Fruit fly (Drosophila melanogaster): Measurements from ENCODE around the gene CG12065.

Gene CG12065

dm6 chrX:8560087-8560999 is 13.8 kb upstream of the CG12065 start, which contains the start of the genes CG12112 and Trf4-1:
Gene CG12112 (minus strand): TSS chrX:8560192.
Gene Trf4-1 (plus strand): TSS chrX:8560322.
- TF ChIP-seq CG8301 (tag; optimal IDR thresholded peaks at IDR 0.05): no peak
- no peak for TF ChIP-seq CG32121 (GFP tag; IDR thresholded peaks at IDR 0.05)
- no peak for TF ChIP-seq gl (tag; optimal IDR thresholded peaks at IDR 0.05)
- no peak for TF ChIP-seq CG12605 (GFP tag; IDR thresholded peaks at IDR 0.05)
- TF ChIP-seq Ets98B (GFP tag; IDR thresholded peaks at IDR 0.05): no peak
- no peak for TF ChIP-seq CG10348 (GFP tag; IDR thresholded peaks at IDR 0.05)
- TF ChIP-seq CG34367 (tag; optimal IDR thresholded peaks at IDR 0.05): no peak
- TF ChIP-seq CG9948 (tag; optimal IDR thresholded peaks at IDR 0.05): no peak
- no peak for TF ChIP-seq CG13204 (GFP tag; optimal IDR thresholded peaks at IDR 0.05)
- no peak for TF ChIP-seq Pif1A (GFP tag; optimal IDR thresholded peaks at IDR 0.05)
- peak; percentile 18 for TF ChIP-seq CG8159 (tag; optimal IDR thresholded peaks at IDR 0.05)
- peak; percentile 37 for TF ChIP-seq Pif1B (GFP tag; optimal IDR thresholded peaks at IDR 0.05)
- TF ChIP-seq rn (GFP tag; IDR thresholded peaks at IDR 0.05): no peak
- no peak for TF ChIP-seq CG4496 (GFP tag; IDR thresholded peaks at IDR 0.05)

- no peak for TF ChIP-seq D1 (tag; optimal IDR thresholded peaks at IDR 0.05)
- no peak for TF ChIP-seq CG34367 (tag; optimal IDR thresholded peaks at IDR 0.05)
- TF ChIP-seq CG17806 (tag; optimal IDR thresholded peaks at IDR 0.05): no peak
- TF ChIP-seq CG10348 (GFP tag; IDR thresholded peaks at IDR 0.05): no peak
- peak; percentile 64; the same call in 2 of the 3 replicates for TF ChIP-seq CG4496 (GFP tag; IDR thresholded peaks at IDR 0.05)
- TF ChIP-seq CG9948 (tag; optimal IDR thresholded peaks at IDR 0.05): no peak
- no peak for TF ChIP-seq EcR (GFP tag; optimal IDR thresholded peaks at IDR 0.05)
- peak; percentile 57; the same call in 1 of the 2 replicates for TF ChIP-seq Ets98B (GFP tag; IDR thresholded peaks at IDR 0.05)
- no peak for TF ChIP-seq Pif1A (GFP tag; optimal IDR thresholded peaks at IDR 0.05)
- TF ChIP-seq Snoo (tag; optimal IDR thresholded peaks at IDR 0.05): peak; percentile 27
- peak; percentile 32 for TF ChIP-seq Pif1B (GFP tag; optimal IDR thresholded peaks at IDR 0.05)
- peak; percentile 41; the same call in 2 of the 3 replicates for TF ChIP-seq fd96Ca (GFP tag; IDR thresholded peaks at IDR 0.05)
- TF ChIP-seq CG15710 (tag; optimal IDR thresholded peaks at IDR 0.05): no peak
- TF ChIP-seq CG13204 (GFP tag; optimal IDR thresholded peaks at IDR 0.05): no peak
- no peak for TF ChIP-seq CG14655 (GFP tag; optimal IDR thresholded peaks at IDR 0.05)
- peak; percentile 65 for TF ChIP-seq CG32121 (GFP tag; IDR thresholded peaks at IDR 0.05)
- TF ChIP-seq CG12605 (GFP tag; IDR thresholded peaks at IDR 0.05): peak; percentile 67; the same call in 1 of the 2 replicates
- no peak for TF ChIP-seq rn (GFP tag; IDR thresholded peaks at IDR 0.05)
- peak; percentile 33 for TF ChIP-seq CG8159 (tag; optimal IDR thresholded peaks at IDR 0.05)
- no peak for TF ChIP-seq CG8301 (tag; optimal IDR thresholded peaks at IDR 0.05)
- TF ChIP-seq gl (tag; optimal IDR thresholded peaks at IDR 0.05): no peak
Observed at dm6 chrX:8561404-8562397, 12.4 kb upstream of the CG12065 start.

DNA sequence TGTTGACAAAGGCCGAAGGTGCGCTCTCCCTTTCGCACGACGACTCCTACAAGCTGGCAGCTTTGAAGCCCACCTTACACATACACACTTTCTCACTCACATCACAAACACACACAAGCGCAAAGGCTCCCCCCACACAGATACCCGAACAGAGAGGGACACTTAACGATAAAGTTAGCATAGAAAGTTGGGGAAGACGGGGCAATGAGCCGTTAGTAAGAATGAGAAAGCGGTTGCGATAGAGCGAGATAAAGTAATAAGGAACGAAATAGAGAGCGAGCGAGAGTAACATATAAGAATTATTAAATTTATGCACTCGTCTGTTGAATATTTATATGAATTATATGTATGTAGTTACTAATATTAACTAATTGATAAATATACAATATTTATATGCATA is 5.1 kb upstream of the CG12065 start:
- TF ChIP-seq fd96Ca (GFP tag; IDR thresholded peaks at IDR 0.05): no peak
- TF ChIP-seq EcR (GFP tag; optimal IDR thresholded peaks at IDR 0.05): peak; percentile 13

DNA sequence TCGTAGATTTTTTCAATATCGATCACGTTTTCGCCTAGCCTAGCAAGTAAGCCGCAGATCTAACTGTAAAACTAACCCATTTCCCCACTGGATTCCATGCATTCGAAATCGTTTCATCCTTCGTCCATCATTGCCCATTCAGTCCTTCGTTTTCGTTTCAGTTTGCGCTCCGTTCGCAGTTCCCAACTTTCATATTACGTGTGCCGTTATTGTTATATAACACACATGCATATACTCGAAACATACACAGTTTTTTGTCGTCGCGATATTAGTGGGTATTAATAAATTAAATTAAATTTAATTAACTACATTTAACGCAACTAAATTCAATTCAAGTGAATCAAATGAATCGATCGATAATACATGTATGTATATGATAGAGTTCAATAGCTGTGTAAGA is 4.5 kb upstream of the CG12065 start:
- TF ChIP-seq CG13204 (GFP tag; optimal IDR thresholded peaks at IDR 0.05) (no peak), gl (tag; optimal IDR thresholded peaks at IDR 0.05) (no peak), CG17806 (tag; optimal IDR thresholded peaks at IDR 0.05) (no peak), CG9948 (tag; optimal IDR thresholded peaks at IDR 0.05) (no peak), Ets98B (GFP tag; IDR thresholded peaks at IDR 0.05) (no peak), CG8159 (tag; optimal IDR thresholded peaks at IDR 0.05) (no peak), CG14655 (GFP tag; optimal IDR thresholded peaks at IDR 0.05) (no peak), CG8301 (tag; optimal IDR thresholded peaks at IDR 0.05) (no peak), CG15710 (tag; optimal IDR thresholded peaks at IDR 0.05) (no peak), CG32121 (GFP tag; IDR thresholded peaks at IDR 0.05) (no peak), CG34367 (tag; optimal IDR thresholded peaks at IDR 0.05) (no peak), CG12605 (GFP tag; IDR thresholded peaks at IDR 0.05) (no peak)

DNA sequence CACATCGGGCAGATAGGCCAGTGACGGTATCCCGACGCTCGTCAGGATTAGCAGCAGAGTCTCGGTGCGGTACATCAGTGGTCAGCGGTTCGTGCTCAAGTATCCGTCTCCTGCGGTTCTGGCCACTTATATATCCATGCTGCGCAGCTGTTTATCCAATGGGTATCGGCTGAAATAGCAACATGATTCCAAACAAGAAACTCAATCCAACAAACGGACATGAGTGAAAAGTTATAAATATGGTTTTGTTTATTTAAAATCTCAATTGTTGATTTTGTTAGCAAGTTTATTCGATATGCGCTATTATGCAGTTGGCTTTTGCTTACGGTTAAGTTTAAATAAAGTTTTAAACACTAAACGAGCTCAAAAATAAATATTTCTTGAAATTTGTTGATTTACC is 3.3 kb upstream of the CG12065 start, which contains the start of gene CG12111:
Gene CG12111 (minus strand): TSS at position 101 of the 400 bp plus-strand sequence.
- TF ChIP-seq Ets98B (GFP tag; IDR thresholded peaks at IDR 0.05): no peak
- no peak for TF ChIP-seq CG10348 (GFP tag; IDR thresholded peaks at IDR 0.05)
- no peak for TF ChIP-seq D1 (tag; optimal IDR thresholded peaks at IDR 0.05)
- TF ChIP-seq CG8159 (tag; optimal IDR thresholded peaks at IDR 0.05): no peak
- no peak for TF ChIP-seq CG34367 (tag; optimal IDR thresholded peaks at IDR 0.05)
- TF ChIP-seq CG17806 (tag; optimal IDR thresholded peaks at IDR 0.05): no peak
- no peak for TF ChIP-seq Snoo (tag; optimal IDR thresholded peaks at IDR 0.05)
- no peak for TF ChIP-seq rn (GFP tag; IDR thresholded peaks at IDR 0.05)
- no peak for TF ChIP-seq Pif1A (GFP tag; optimal IDR thresholded peaks at IDR 0.05)
- TF ChIP-seq gl (tag; optimal IDR thresholded peaks at IDR 0.05): no peak
- TF ChIP-seq CG32121 (GFP tag; IDR thresholded peaks at IDR 0.05): no peak
